Fruit fly (Drosophila melanogaster): ENCODE measurements around the gene CG1265.

The CG1265 gene

dm6 chr3L:4262384-4262783 lies 7.8 kb downstream of the CG1265 start, which contains the start of the genes CG11586 and VhaM9.7-a (continued):
- TF ChIP-seq CG33557 (GFP tag; optimal IDR thresholded peaks at IDR 0.05) (no peak), Taf1 (GFP tag; IDR thresholded peaks at IDR 0.05) (no peak), CG8388 (GFP tag; optimal IDR thresholded peaks at IDR 0.05) (peak; percentile 20), tio (GFP tag; optimal IDR thresholded peaks at IDR 0.05) (no peak), Awh (GFP tag; IDR thresholded peaks at IDR 0.05) (no peak), vnd (GFP tag; IDR thresholded peaks at IDR 0.05; ENCODE audit: partially characterized antibody) (peak; percentile 64; the same call in 2 of the 3 replicates), CG14965 (GFP tag; optimal IDR thresholded peaks at IDR 0.05; ENCODE audit: borderline replicate concordance) (no peak), CG1832 (GFP tag; optimal IDR thresholded peaks at IDR 0.05) (no peak), HLH4C (GFP tag; IDR thresholded peaks at IDR 0.05; ENCODE audit: partially characterized antibody) (peak; percentile 80), Scr (GFP tag; IDR thresholded peaks at IDR 0.05; ENCODE audit: partially characterized antibody) (peak; percentile 71), CG10431 (GFP tag; optimal IDR thresholded peaks at IDR 0.05) (peak; percentile 4), ap (GFP tag; IDR thresholded peaks at IDR 0.05) (no peak), pfk (GFP tag; optimal IDR thresholded peaks at IDR 0.05) (peak; percentile 0), Oli (tag; optimal IDR thresholded peaks at IDR 0.05) (no peak), CG10366 (GFP tag; IDR thresholded peaks at IDR 0.05) (0 out of 2 replicates have a peak, but pooled peaks have one; percentile 8), sna (GFP tag; IDR thresholded peaks at IDR 0.05; ENCODE audit: partially characterized antibody) (peak; percentile 68), Mad (GFP tag; optimal IDR thresholded peaks at IDR 0.05) (peak; percentile 0), so (GFP tag; IDR thresholded peaks at IDR 0.05) (no peak), CG3726 (GFP tag; IDR thresholded peaks at IDR 0.05) (no peak), CG18599 (GFP tag; optimal IDR thresholded peaks at IDR 0.05) (no peak), luna (GFP tag; optimal IDR thresholded peaks at IDR 0.05) (no peak), hb (GFP tag; IDR thresholded peaks at IDR 0.05; ENCODE audit: partially characterized antibody) (0 out of 3 replicates have a peak, but pooled peaks have one; percentile 56), CG16779 (GFP tag; IDR thresholded peaks at IDR 0.05) (no peak), insv (GFP tag; optimal IDR thresholded peaks at IDR 0.05) (no peak), ato (GFP tag; IDR thresholded peaks at IDR 0.05; ENCODE audit: partially characterized antibody) (0 out of 2 replicates have a peak, but pooled peaks have one; percentile 6), CG34224 (GFP tag; IDR thresholded peaks at IDR 0.05; ENCODE audit: partially characterized antibody) (peak; percentile 71), zfh2 (GFP tag; optimal IDR thresholded peaks at IDR 0.05) (no peak), hbn (GFP tag; IDR thresholded peaks at IDR 0.05; ENCODE audit: partially characterized antibody) (peak; percentile 69), CG17186 (GFP tag; optimal IDR thresholded peaks at IDR 0.05) (no peak), CG8478 (optimal IDR thresholded peaks at IDR 0.05) (no peak), CG2875 (GFP tag; optimal IDR thresholded peaks at IDR 0.05) (no peak), CG2116 (GFP tag; optimal IDR thresholded peaks at IDR 0.05) (peak; percentile 88), CG8944 (GFP tag; optimal IDR thresholded peaks at IDR 0.05) (no peak), usp (GFP tag; optimal IDR thresholded peaks at IDR 0.05) (no peak), ewg (GFP tag; optimal IDR thresholded peaks at IDR 0.05) (peak; percentile 8), CG17612 (GFP tag; IDR thresholded peaks at IDR 0.05) (no peak), CG3065 (GFP tag; optimal IDR thresholded peaks at IDR 0.05) (no peak), bbx (GFP tag; IDR thresholded peaks at IDR 0.05; ENCODE audit: partially characterized antibody) (0 out of 2 replicates have a peak, but pooled peaks have one; percentile 9), chinmo (GFP tag; IDR thresholded peaks at IDR 0.05; ENCODE audit: partially characterized antibody) (no peak), inv (GFP tag; IDR thresholded peaks at IDR 0.05; ENCODE audit: partially characterized antibody) (peak; percentile 35; the same call in 1 of the 2 replicates), CG7963 (GFP tag; IDR thresholded peaks at IDR 0.05; ENCODE audit: partially characterized antibody) (0 out of 3 replicates have a peak, but pooled peaks have one; percentile 38), lov (optimal IDR thresholded peaks at IDR 0.05) (no peak), lov (GFP tag; IDR thresholded peaks at IDR 0.05) (no peak), repo (GFP tag; optimal IDR thresholded peaks at IDR 0.05) (no peak), CG13775 (GFP tag; optimal IDR thresholded peaks at IDR 0.05) (peak; percentile 49), row (GFP tag; IDR thresholded peaks at IDR 0.05) (peak; percentile 51), CG15073 (GFP tag; optimal IDR thresholded peaks at IDR 0.05) (no peak), CG12104 (GFP tag; optimal IDR thresholded peaks at IDR 0.05) (no peak), CG2120 (GFP tag; optimal IDR thresholded peaks at IDR 0.05) (peak; percentile 17), CG12744 (GFP tag; optimal IDR thresholded peaks at IDR 0.05) (no peak)
